Worm (Caenorhabditis elegans) whole organism, early embryonic: ENCODE data around the gene spp-12.

ENCODE experiments used
- B0310.2 ChIP-seq: sonication (generic microtip); optimal IDR thresholded peaks from 2 replicates; lab custom pipeline; 2016; ENCODE audit warnings: mild to moderate bottlenecking, missing genetic modification characterization, missing compliant biosample characterization
- F13C5.2 ChIP-seq: sonication (generic microtip); optimal IDR thresholded peaks from 2 replicates; lab custom pipeline; 2017; ENCODE audit warnings: mild to moderate bottlenecking, missing genetic modification characterization, inconsistent platforms, missing compliant biosample characterization
- ama-1 ChIP-seq: fragments of 150-350 bp; optimal IDR thresholded peaks from 2 replicates; lab custom pipeline; 2014
- hmbx-1 ChIP-seq: sonication (generic microtip); optimal IDR thresholded peaks from 2 replicates; lab custom pipeline; 2016; ENCODE audit warnings: mild to moderate bottlenecking, missing genetic modification characterization, missing compliant biosample characterization
- hmg-4 ChIP-seq: fragments of 200-800 bp; sonication (Bioruptor generic); optimal IDR thresholded peaks from 2 replicates; lab custom pipeline; 2018; ENCODE audit warnings: mild to moderate bottlenecking, missing genetic modification characterization, missing compliant biosample characterization
- hnd-1 ChIP-seq: sonication (generic microtip); optimal IDR thresholded peaks from 2 replicates; lab custom pipeline; 2016; ENCODE audit warnings: missing genetic modification characterization, missing compliant biosample characterization
- pes-1 ChIP-seq: fragments of 200-800 bp; sonication (Bioruptor generic); IDR thresholded peaks from 2 replicates; pipeline ENCODE4 v1.3.6; 2022; ENCODE audit warnings: missing genetic modification reagents, missing genetic modification characterization, missing compliant biosample characterization
- scrt-1 ChIP-seq: fragments of 200-800 bp; sonication (Bioruptor generic); IDR thresholded peaks from 2 replicates; pipeline ENCODE4 v1.3.6; 2022; ENCODE audit warnings: missing genetic modification characterization, missing compliant biosample characterization
- tbx-37 ChIP-seq: fragments of 200-800 bp; sonication (Bioruptor generic); conservative IDR thresholded peaks from 2 replicates; pipeline ENCODE4 v1.3.6; 2022; ENCODE audit warnings: missing genetic modification reagents, missing genetic modification characterization, missing compliant biosample characterization

ce11 chrV:13934545-13934944 lies 44.9 kb downstream of the spp-12 start, which contains the start of gene R10D12.1:
- TF ChIP-seq F13C5.2 (tag; lab: Kevin White, UChicago) = no peak
- no peak for TF ChIP-seq scrt-1 (GFP tag; lab: Robert Waterston, UW)
- no peak for TF ChIP-seq ama-1 (lab: Kevin White, UChicago)
- no peak for TF ChIP-seq tbx-37 (GFP tag; lab: Robert Waterston, UW)
- TF ChIP-seq hmbx-1 (tag; lab: Kevin White, UChicago) = no peak
- no peak for TF ChIP-seq pes-1 (GFP tag; lab: Robert Waterston, UW)
- TF ChIP-seq hmg-4 (GFP tag; lab: Kevin White, UChicago) = no peak
- no peak for TF ChIP-seq B0310.2 (tag; lab: Kevin White, UChicago)
- no peak for TF ChIP-seq hnd-1 (tag; lab: Kevin White, UChicago)
